Fruit fly (Drosophila melanogaster) whole organism, pupa: ENCODE results near the gene CG3651.

Experiments used
- CG14655 ChIP-seq: fragments of 200-800 bp; sonication (Bioruptor generic); optimal IDR thresholded peaks from 3 replicates; lab custom pipeline; 2017; ENCODE audit warnings: mild to moderate bottlenecking, missing biosample characterization, missing genetic modification reagents, missing genetic modification characterization
- CG17806 ChIP-seq: fragments of 200-800 bp; sonication (Bioruptor generic); optimal IDR thresholded peaks from 2 replicates; lab custom pipeline; 2018; ENCODE audit warnings: missing biosample characterization, mild to moderate bottlenecking, missing genetic modification characterization, moderate library complexity
- CG32121 ChIP-seq: fragments of 200-800 bp; sonication (Bioruptor generic); IDR thresholded peaks from 2 replicates; pipeline ENCODE4 v1.3.6; 2022; ENCODE audit warnings: missing biosample characterization, missing genetic modification characterization
- CG34367 ChIP-seq: fragments of 200-800 bp; sonication (Bioruptor generic); optimal IDR thresholded peaks from 2 replicates; lab custom pipeline; 2018; ENCODE audit warnings: missing biosample characterization, mild to moderate bottlenecking, missing genetic modification characterization
- CG4496 ChIP-seq: fragments of 200-800 bp; sonication (Bioruptor generic); IDR thresholded peaks from 3 replicates; pipeline ENCODE4 v1.3.6; 2022; ENCODE audit warnings: missing biosample characterization, missing genetic modification characterization
- CG8301 ChIP-seq: fragments of 200-800 bp; sonication (Bioruptor generic); optimal IDR thresholded peaks from 2 replicates; lab custom pipeline; 2018; ENCODE audit warnings: missing biosample characterization, mild to moderate bottlenecking, missing genetic modification characterization
- CG9948 ChIP-seq: fragments of 200-800 bp; sonication (Bioruptor generic); optimal IDR thresholded peaks from 2 replicates; lab custom pipeline; 2018; ENCODE audit warnings: missing biosample characterization, mild to moderate bottlenecking, missing genetic modification characterization, moderate library complexity
- D1 ChIP-seq: fragments of 200-800 bp; sonication (Bioruptor generic); optimal IDR thresholded peaks from 2 replicates; lab custom pipeline; 2018; ENCODE audit warnings: missing biosample characterization, mild to moderate bottlenecking, missing genetic modification characterization, moderate library complexity
- EcR ChIP-seq: fragments of 200-800 bp; sonication (Bioruptor generic); optimal IDR thresholded peaks from 3 replicates; lab custom pipeline; 2019; ENCODE audit warnings: missing biosample characterization, missing genetic modification characterization, mild to moderate bottlenecking, moderate library complexity, missing genetic modification reagents
- Ets98B ChIP-seq: fragments of 200-800 bp; sonication (Bioruptor generic); IDR thresholded peaks from 2 replicates; pipeline ENCODE4 v1.3.6; 2022; ENCODE audit warnings: missing biosample characterization, missing genetic modification characterization
- Pif1B ChIP-seq: fragments of 200-800 bp; sonication (Bioruptor generic); optimal IDR thresholded peaks from 3 replicates; lab custom pipeline; 2016; ENCODE audit warnings: missing biosample characterization, missing genetic modification characterization
- Snoo ChIP-seq: fragments of 200-800 bp; sonication (Bioruptor generic); optimal IDR thresholded peaks from 3 replicates; lab custom pipeline; 2017; ENCODE audit warnings: missing biosample characterization, mild to moderate bottlenecking, missing genetic modification characterization, inconsistent platforms
- fd96Ca ChIP-seq: fragments of 200-800 bp; sonication (Bioruptor generic); IDR thresholded peaks from 3 replicates; pipeline ENCODE4 v1.3.6; 2022; ENCODE audit warnings: missing biosample characterization, missing genetic modification characterization
- gl ChIP-seq: fragments of 200-800 bp; sonication (Bioruptor generic); optimal IDR thresholded peaks from 2 replicates; lab custom pipeline; 2018; ENCODE audit warnings: missing biosample characterization, mild to moderate bottlenecking, missing genetic modification characterization

dm6 chr2L:22148713-22149112 is 27.6 kb downstream of the CG3651 start:
- TF ChIP-seq Snoo (tag; lab: Kevin White, UChicago) (no peak), fd96Ca (GFP tag; lab: Robert Waterston, UW) (no peak), CG17806 (no peak), CG14655 (GFP tag; lab: Kevin White, UChicago) (no peak), CG34367 (tag; lab: Kevin White, UChicago) (no peak), CG8301 (tag; lab: Kevin White, UChicago) (no peak), EcR (peak; percentile 11), Pif1B (GFP tag; lab: Kevin White, UChicago) (no peak), CG32121 (no peak), Ets98B (GFP tag; lab: Robert Waterston, UW) (no peak; the same call in 1 of the 2 replicates), D1 (no peak), CG4496 (no peak), gl (no peak), CG9948 (tag; lab: Kevin White, UChicago) (no peak)
